Fruit fly (Drosophila melanogaster): ENCODE results near the gene CG3581.
A peak's percentile ranks its signal among the peaks of the same experiment; 100 is the strongest.

CG3581 gene

DNA sequence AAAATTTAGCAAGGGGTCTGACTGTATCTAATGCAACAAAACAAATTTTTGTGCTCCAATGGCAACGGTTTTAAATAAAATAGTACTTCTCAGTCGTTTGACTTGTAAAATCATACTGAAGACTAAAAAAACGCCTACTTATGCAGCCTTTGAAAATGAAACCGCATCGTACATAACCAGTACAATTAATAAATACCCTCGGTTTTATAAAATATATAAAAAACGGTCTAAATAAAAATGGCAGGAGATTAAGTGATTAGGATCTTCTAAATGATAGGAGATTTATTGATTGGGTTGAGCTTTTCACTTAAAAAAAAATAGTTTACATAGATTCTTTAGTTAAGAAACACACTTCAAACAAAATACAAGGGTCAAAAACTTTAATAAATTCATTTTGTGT is at the start of gene CG3581:
CG3581 (minus strand) TSS at position 101 of the 400 bp plus-strand sequence.
- TF ChIP-seq CG17801 (GFP tag; optimal IDR thresholded peaks at IDR 0.05; ENCODE audit: partially characterized antibody): no peak

DNA sequence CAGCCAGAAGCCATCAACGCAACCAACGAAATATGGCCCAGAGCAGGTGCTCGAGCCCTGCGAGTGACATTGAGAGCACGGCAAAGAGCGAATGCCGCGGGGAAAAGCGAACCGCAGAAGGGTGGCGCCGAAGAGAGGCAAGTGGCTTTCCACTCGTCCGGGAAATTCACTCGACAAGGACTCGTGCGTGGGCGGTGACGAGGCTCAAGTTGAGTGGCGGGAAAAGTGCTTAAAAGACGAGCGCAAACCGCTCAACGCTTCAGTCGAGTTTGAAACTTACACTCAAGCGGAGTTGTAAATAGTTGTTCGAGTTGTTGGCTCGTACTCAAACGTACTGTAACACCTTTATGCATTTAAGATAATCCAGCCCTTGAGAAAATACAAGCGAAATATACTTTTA is 37.8 kb upstream of the CG3581 start, which contains the start of gene CG31221:
CG31221 (plus strand) TSS at position 256 of the 400 bp plus-strand sequence.
- no peak for TF ChIP-seq CG17801 (GFP tag; optimal IDR thresholded peaks at IDR 0.05; ENCODE audit: partially characterized antibody)

DNA sequence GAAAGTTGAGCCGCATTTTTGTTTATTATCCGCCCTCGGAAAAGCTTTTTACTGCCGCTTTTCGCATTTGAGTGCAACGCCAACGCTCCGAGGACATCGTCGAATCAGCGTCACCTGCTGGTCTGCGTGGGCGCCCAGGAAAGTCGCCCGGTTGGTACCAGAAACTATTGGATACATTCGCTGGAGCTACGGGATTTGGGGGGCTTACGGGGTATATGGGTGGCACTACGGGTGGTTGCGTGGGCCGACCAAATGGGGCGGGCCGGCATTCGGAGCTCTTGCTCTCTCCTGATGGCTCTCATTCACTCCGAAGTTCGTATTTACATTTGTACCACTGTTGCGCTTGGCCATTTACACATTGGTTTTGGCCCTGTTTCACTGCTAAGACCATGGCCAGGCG is 36.8 kb upstream of the CG3581 start:
- no peak for TF ChIP-seq CG17801 (GFP tag; optimal IDR thresholded peaks at IDR 0.05; ENCODE audit: partially characterized antibody)

DNA sequence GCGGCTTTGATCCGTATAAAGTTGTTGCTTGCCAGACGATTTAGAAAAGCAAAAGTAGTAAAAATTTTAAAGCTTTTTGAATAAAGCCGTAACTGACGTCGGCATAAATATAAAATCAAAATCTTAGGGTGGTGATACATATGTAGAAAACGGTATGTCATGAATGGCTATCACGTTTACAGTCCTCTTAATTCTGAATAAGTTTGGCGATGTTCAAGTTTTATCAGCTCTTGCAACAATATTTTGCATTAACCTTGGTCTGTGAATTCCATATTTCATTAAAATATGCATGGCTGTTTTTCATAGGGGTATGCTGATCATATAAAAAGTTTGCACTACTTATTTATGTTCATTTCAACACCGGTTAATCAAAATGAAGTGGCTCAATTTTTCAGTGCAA is 34.0 kb upstream of the CG3581 start, which contains the start of gene CG11626:
CG11626 (plus strand) TSS at position 301 of the 400 bp plus-strand sequence.
- no peak for TF ChIP-seq CG17801 (GFP tag; optimal IDR thresholded peaks at IDR 0.05; ENCODE audit: partially characterized antibody)

DNA sequence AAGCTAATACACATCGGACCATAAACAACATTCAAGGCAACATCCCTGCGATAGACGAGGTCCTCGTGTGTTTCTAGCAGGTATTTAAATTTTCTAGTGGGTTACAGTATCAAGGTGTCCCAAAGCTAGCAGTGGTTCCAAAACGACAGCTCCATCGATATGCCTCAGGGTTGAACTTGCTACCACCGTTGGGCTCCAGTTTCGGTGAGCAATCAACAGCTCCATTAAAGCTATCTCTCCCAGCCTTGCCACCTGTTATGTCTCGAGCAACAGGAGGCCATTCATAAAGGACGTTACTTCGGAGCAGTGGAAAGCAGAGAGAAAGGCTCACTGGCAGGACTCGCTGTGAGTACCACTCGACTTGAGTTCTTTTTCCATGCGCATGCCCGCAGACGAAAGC is 32.3 kb upstream of the CG3581 start:
- no peak for TF ChIP-seq CG17801 (GFP tag; optimal IDR thresholded peaks at IDR 0.05; ENCODE audit: partially characterized antibody)

DNA sequence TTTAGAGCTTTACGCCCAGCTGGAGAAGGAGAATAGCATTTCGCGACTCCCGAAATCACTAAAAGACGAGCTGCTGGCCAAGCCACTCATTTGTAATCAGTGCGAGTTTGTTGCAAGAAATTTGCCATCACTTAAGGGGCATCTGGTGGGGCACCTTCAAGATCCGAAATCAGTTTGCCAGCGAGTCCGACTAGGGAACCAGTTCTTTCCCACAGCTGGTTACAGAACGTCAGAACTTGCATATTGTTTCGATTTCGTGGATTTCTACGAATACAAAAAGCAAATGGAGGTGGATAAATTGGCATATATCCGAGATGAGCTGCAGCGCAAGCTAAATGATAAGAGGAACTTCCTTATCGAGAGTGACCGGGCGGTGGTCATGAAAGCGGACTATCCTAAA is 29.7 kb upstream of the CG3581 start:
- TF ChIP-seq CG17801 (GFP tag; optimal IDR thresholded peaks at IDR 0.05; ENCODE audit: partially characterized antibody): no peak

DNA sequence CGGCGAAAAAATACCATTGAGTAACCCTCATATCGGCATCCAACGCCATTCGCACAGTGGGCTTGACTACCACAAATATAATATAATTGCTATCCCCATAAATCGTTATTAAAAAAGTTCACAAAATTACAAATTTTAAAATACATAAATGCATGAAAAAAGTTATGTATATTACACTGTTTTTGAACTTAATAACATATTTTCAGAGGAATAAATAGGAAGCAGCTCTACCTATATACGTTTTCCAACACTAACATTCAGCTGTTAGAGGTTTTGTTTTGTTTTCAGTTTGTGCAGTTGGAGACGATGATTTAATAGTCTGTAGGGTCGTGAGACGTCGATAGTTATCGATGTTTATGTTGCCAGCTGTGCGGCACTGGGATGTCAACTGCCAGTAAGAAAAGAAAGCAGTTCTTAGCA is 28.5 kb upstream of the CG3581 start, which contains the start of the genes Ino80 and Aptx:
Ino80 (minus strand) TSS at position 58 of the 420 bp plus-strand sequence.
Aptx (plus strand) TSS at position 360 of the 420 bp plus-strand sequence.
- peak; percentile 93 for TF ChIP-seq CG17801 (GFP tag; optimal IDR thresholded peaks at IDR 0.05; ENCODE audit: partially characterized antibody)

DNA sequence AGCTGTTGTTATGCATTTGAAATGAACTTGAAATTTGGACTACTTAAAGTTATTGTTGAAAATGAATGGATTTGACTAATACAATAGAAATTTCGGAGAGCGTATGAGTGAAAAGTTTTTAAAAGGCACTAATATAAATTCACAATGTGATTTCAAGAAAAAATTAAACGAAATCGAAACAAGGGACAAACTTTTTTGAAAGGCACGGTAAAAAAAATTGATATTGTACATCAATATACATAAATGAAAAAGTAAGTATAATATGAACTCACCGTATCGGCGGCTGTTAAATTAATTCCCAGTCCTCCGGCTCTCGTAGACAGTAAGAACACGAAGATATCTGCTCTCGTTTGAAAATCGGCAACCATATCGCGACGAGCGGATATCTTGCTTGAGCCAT is 23.9 kb upstream of the CG3581 start, which contains the start of gene CG31244:
CG31244 (minus strand) TSS at position 101 of the 400 bp plus-strand sequence.
- TF ChIP-seq CG17801 (GFP tag; optimal IDR thresholded peaks at IDR 0.05; ENCODE audit: partially characterized antibody): no peak

DNA sequence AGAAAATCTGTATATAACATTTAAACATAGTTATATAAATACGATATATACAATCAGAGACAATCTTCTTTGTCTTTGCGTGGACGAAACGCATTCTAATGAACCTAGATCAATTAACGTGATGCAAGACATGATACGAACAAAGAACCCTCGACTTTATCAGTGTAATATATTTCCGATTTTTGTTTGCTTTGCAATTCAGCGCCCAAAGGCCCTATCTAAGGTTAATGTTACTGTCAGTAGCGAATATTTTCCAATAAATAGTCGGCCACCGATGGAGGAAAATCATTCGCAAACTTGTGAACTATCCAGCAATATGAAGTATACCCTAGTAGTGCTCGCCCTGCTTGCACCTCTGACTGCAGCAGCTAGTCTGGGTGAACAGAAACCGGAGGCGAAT is 18.5 kb upstream of the CG3581 start, which contains the start of gene CG3739:
CG3739 (plus strand) TSS at position 301 of the 400 bp plus-strand sequence.
- no peak for TF ChIP-seq CG17801 (GFP tag; optimal IDR thresholded peaks at IDR 0.05; ENCODE audit: partially characterized antibody)

DNA sequence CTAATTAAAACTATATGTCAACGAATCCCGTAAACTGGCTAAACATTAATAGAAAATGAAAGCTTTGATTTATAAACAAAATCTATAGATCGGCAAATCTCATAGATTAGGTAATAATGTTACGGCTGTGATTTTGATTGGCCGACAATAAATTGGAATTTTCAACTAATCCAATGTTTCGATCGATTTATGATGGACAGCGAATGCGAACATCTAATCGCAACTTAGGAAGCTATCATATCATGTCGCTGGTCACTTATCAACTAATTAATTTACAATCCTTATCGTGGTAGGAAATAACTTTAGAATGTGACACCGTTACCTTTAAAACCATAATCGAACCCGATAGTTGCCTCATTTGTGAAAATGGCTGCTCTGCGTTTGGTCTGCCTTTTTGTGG is 15.3 kb upstream of the CG3581 start, which contains the start of gene CG18493:
CG18493 (plus strand) TSS at position 352 of the 400 bp plus-strand sequence.
- no peak for TF ChIP-seq CG17801 (GFP tag; optimal IDR thresholded peaks at IDR 0.05; ENCODE audit: partially characterized antibody)

DNA sequence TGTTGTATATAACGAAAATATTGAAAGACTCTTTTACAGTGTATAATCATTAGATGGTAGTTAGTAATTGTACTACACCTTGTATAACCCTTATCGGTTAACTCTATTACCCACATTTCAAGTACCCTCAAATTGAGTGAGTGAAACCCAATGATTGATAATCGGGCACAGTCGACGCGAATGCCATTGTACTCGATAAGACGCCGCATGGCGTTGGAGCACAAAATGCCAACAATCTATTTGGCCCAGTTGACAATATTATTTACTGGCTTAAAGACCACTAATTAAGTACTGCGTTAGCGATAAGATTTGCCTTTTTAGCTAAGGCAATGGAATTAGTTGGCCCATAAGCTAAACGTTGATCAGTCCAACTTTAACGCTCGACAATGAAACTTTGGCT is 13.0 kb upstream of the CG3581 start, which contains the start of gene CG3734:
CG3734 (plus strand) TSS at position 254 of the 400 bp plus-strand sequence.
- no peak for TF ChIP-seq CG17801 (GFP tag; optimal IDR thresholded peaks at IDR 0.05; ENCODE audit: partially characterized antibody)

DNA sequence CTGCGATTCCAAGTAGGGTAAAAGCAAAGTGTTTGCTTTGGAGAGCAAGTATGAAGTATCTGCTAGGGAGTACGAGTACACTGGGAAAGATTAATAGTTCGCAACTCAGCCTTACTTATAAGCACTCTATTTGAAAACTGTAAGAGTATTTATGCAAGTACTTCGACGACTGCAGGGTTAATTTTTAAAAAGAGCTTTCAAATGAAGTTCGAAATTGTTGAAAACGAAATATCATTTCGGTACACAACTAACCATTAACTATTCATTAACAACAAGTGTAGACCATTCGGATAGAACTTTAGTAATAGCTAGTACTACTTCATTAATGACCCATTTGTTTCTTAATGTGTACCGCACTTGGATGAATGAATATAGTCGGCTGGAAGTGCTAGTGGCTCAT is 8.7 kb upstream of the CG3581 start:
- TF ChIP-seq CG17801 (GFP tag; optimal IDR thresholded peaks at IDR 0.05; ENCODE audit: partially characterized antibody): no peak

DNA sequence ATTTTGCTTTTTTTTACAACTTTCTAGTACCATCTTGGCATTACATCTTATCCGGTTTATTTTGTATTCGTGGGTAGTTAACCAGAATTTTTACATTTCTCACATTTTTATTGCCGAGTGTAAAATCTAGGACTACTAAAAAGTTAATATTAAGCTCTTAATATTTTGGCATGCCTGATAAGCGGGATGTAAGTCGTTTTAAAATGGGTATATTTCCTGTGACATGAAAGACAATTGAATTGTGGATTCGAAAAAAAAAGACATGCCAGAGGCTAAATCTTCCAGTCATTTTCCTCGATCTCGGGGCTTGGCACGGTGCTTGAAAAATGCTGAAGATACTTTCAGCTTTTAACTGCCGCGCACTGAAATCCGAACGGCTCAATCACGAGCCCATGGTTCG is 2.5 kb upstream of the CG3581 start, which contains the start of gene CG31245:
CG31245 (minus strand) TSS at position 101 of the 400 bp plus-strand sequence.
- no peak for TF ChIP-seq CG17801 (GFP tag; optimal IDR thresholded peaks at IDR 0.05; ENCODE audit: partially characterized antibody)

DNA sequence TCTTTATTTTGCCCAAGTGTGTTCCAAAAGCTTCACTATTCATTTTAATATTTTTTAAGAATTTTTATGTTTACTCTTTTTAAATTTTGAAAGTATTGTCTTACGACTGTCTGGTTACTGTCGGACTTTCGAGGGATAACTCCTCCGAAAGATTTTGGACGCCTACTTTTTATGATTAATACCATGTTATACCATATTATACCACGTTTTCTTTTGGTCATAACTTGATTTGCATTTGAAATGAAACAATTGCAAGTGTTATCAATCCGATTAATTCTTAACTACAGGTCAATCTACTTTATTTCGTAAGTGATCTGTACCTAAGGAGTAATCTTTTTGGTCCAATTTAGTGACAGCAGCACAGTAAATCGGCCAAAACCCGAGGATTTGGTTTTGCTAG is 1.3 kb upstream of the CG3581 start, which contains the start of gene CG31404:
CG31404 (minus strand) TSS at position 101 of the 400 bp plus-strand sequence.
- TF ChIP-seq CG17801 (GFP tag; optimal IDR thresholded peaks at IDR 0.05; ENCODE audit: partially characterized antibody): no peak

DNA sequence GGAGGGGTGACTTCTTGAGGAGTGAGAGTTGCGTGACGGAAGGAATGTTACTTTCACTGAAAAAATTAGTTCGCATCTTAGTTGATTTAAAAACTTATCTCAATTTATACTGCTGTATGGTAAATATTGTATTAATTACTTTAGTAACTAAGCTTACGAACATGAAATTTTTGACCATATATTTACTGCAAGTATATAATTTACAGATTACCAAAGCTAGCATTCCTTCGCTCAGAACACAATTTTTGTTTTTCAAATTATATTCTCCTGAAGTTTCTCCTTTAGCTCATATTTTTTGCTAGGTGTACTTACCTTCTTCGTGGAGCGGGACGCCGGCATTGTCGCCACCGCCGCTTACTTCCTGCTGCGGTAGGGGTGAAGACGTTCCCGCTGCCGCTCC is 3.9 kb downstream of the CG3581 start:
- TF ChIP-seq CG17801 (GFP tag; optimal IDR thresholded peaks at IDR 0.05; ENCODE audit: partially characterized antibody): no peak

DNA sequence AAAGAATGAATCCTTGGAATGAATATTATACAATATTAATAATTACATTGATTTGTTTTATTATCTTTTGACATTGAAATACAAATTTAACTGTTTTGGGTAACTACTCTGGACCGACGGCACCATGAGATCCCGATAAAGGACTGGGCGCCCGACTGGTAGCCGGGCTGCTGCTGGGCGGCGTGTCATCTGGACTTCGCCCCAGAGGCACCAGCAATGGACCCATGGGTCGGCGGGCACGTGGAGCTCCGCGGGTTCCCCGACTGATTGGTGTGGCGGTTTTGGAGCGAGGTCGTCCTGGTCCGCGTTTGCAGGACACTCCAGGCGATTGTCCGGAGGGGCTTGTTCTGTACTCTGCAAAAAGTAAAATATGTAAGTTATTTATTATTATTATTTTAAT is 5.5 kb downstream of the CG3581 start:
- TF ChIP-seq CG17801 (GFP tag; optimal IDR thresholded peaks at IDR 0.05; ENCODE audit: partially characterized antibody): no peak

DNA sequence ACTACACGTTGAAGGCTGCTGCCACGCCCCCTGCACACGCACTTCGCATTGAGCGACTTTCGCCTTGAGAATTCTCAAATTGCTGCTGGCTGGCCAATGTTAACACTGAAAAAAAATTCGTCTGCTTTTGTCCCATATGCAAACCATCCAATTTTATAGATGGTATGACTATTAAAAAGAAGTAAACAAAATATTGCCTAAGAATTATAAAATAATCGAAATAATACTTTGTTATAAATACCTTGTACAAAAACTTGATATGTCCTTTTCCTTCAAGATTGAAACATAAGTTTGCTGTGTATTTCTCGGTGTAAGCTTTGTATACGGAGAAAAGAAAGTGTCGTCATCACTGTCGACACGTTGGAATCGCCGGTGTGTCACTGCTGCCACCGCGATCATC is 11.7 kb downstream of the CG3581 start:
- no peak for TF ChIP-seq CG17801 (GFP tag; optimal IDR thresholded peaks at IDR 0.05; ENCODE audit: partially characterized antibody)

Measured in ovary, adult (tissue).